Fruit fly (Drosophila melanogaster): Measurements from ENCODE around the gene Sidpn.

- TF ChIP-seq CG11617 (GFP tag; optimal IDR thresholded peaks at IDR 0.05): no peak
- no peak for TF ChIP-seq CG1620 (GFP tag; optimal IDR thresholded peaks at IDR 0.05)
- TF ChIP-seq cnc (optimal IDR thresholded peaks at IDR 0.05): no peak
- no peak for TF ChIP-seq Mnt (GFP tag; optimal IDR thresholded peaks at IDR 0.05)
- TF ChIP-seq pad (GFP tag; optimal IDR thresholded peaks at IDR 0.05): no peak
- no peak for TF ChIP-seq Hr96 (GFP tag; optimal IDR thresholded peaks at IDR 0.05)
Measured at dm6 chr2L:19019640-19020039, 7.9 kb upstream of the Sidpn start.

Data from whole organism, adult.